Fruit fly (Drosophila melanogaster): ENCODE measurements around the gene CG33764.

- no peak for TF ChIP-seq tai (GFP tag; optimal IDR thresholded peaks at IDR 0.05)
- no peak for TF ChIP-seq h (GFP tag; optimal IDR thresholded peaks at IDR 0.05)
- no peak for TF ChIP-seq psq (GFP tag; optimal IDR thresholded peaks at IDR 0.05)
- TF ChIP-seq Abd-B (GFP tag; optimal IDR thresholded peaks at IDR 0.05): no peak
- TF ChIP-seq Jra (GFP tag; optimal IDR thresholded peaks at IDR 0.05): no peak
- TF ChIP-seq Dfd (GFP tag; optimal IDR thresholded peaks at IDR 0.05): no peak
- TF ChIP-seq Mio (GFP tag; optimal IDR thresholded peaks at IDR 0.05): no peak
Measured at dm6 chr3L:4269208-4269607, 1.9 kb upstream of the CG33764 start.
